Fruit fly (Drosophila melanogaster) ovary, adult (tissue): ENCODE measurements around the gene CG42681.
"Not testable (repeated sequence)": the region's sequence is repeated elsewhere in the genome, so short reads cannot be mapped to it uniquely, and the experiment has no call there.

Experiments
- CG17801 ChIP-seq: fragments of 200-800 bp; optimal IDR thresholded peaks from 2 replicates; lab custom pipeline; 2019; ENCODE audit warnings: missing biosample characterization, mild to moderate bottlenecking, missing genetic modification characterization, moderate library complexity; ENCODE audit not compliant: partially characterized antibody

CG42681 gene

dm6 chr2L:14744121-14744520, at the start of gene CG42681:
CG42681 (plus strand) TSS chr2L:14744421.
- TF ChIP-seq CG17801 = no peak

- TF ChIP-seq CG17801 = no peak
Observed at dm6 chr2L:14697938-14698337, 46.3 kb upstream of the CG42681 start.

dm6 chr2L:14698980-14699379, 45.2 kb upstream of the CG42681 start:
- no peak for TF ChIP-seq CG17801

dm6 chr2L:14699501-14700077, 44.6 kb upstream of the CG42681 start:
- TF ChIP-seq CG17801 = no peak

- TF ChIP-seq CG17801 = no peak
Observed at dm6 chr2L:14701495-14701894, 42.7 kb upstream of the CG42681 start.

dm6 chr2L:14706194-14706593, 38.0 kb upstream of the CG42681 start:
- peak; percentile 20 for TF ChIP-seq CG17801

- TF ChIP-seq CG17801 = no peak
Observed at dm6 chr2L:14712245-14712644, 32.0 kb upstream of the CG42681 start, which contains the start of gene CG15282. CG15282 (plus strand) TSS chr2L:14712471.

dm6 chr2L:14713467-14713866, 30.8 kb upstream of the CG42681 start, which contains the start of gene CG34165:
CG34165 (plus strand) TSS chr2L:14713750.
- no peak for TF ChIP-seq CG17801

- TF ChIP-seq CG17801 = no peak
Observed at dm6 chr2L:14730077-14730476, 14.1 kb upstream of the CG42681 start, which contains the start of gene CG42685. CG42685 (minus strand) TSS chr2L:14730177.

- not testable (repeated sequence) for TF ChIP-seq CG17801
Observed at dm6 chr2L:14735543-14735942, 8.7 kb upstream of the CG42681 start, which contains the start of gene CG31835. CG31835 (plus strand) TSS chr2L:14735843.

dm6 chr2L:14737669-14738068, 6.6 kb upstream of the CG42681 start, which contains the start of gene CG31775:
CG31775 (minus strand) TSS chr2L:14737769.
- not testable (repeated sequence) for TF ChIP-seq CG17801

dm6 chr2L:14739614-14740013, 4.6 kb upstream of the CG42681 start, which contains the start of gene CG42585:
CG42585 (plus strand) TSS chr2L:14739914.
- TF ChIP-seq CG17801 = not testable (repeated sequence)

dm6 chr2L:14741740-14742139, 2.5 kb upstream of the CG42681 start, which contains the start of gene CG42586:
CG42586 (minus strand) TSS chr2L:14741840.
- TF ChIP-seq CG17801 = not testable (repeated sequence)

- not testable (repeated sequence) for TF ChIP-seq CG17801
Observed at dm6 chr2L:14742893-14743292, 1.3 kb upstream of the CG42681 start, which contains the start of gene CG34166. CG34166 (plus strand) TSS chr2L:14743193.

- TF ChIP-seq CG17801 = no peak
Observed at dm6 chr2L:14743337-14743736, 884 bp upstream of the CG42681 start.

dm6 chr2L:14745068-14745467, 847 bp downstream of the CG42681 start, which contains the start of gene CG42587:
CG42587 (minus strand) TSS chr2L:14745210.
- no peak for TF ChIP-seq CG17801

- TF ChIP-seq CG17801 = no peak
Observed at dm6 chr2L:14746068-14746467, 1.8 kb downstream of the CG42681 start.

dm6 chr2L:14760467-14760866, 16.2 kb downstream of the CG42681 start, which contains the start of gene CG4691:
CG4691 (plus strand) TSS chr2L:14760767.
- no peak for TF ChIP-seq CG17801
